Fruit fly (Drosophila melanogaster) whole organism, embryonic: Measurements from ENCODE around the gene CG34296.
A peak's percentile ranks its signal among the peaks of the same experiment; 100 is the strongest.

Experiments
- ATbp ChIP-seq: fragments of 200-800 bp; sonication (Bioruptor generic); optimal IDR thresholded peaks from 2 replicates; lab custom pipeline; 2017; ENCODE audit warnings: missing biosample characterization, mild to moderate bottlenecking, missing genetic modification characterization, missing genetic modification reagents
- CG11723 ChIP-seq: fragments of 200-800 bp; sonication (Bioruptor generic); optimal IDR thresholded peaks from 2 replicates; lab custom pipeline; 2017; ENCODE audit warnings: missing biosample characterization, mild to moderate bottlenecking, missing genetic modification characterization
- CG13287 ChIP-seq: fragments of 200-800 bp; sonication (Bioruptor generic); IDR thresholded peaks from 2 replicates; pipeline ENCODE4 v1.3.6; 2022; ENCODE audit warnings: missing biosample characterization, missing genetic modification characterization; ENCODE audit not compliant: partially characterized antibody
- CG14441 ChIP-seq: fragments of 200-800 bp; sonication (Bioruptor generic); IDR thresholded peaks from 2 replicates; pipeline ENCODE4 v1.3.6; 2022; ENCODE audit warnings: missing biosample characterization, missing genetic modification characterization
- CG14667 ChIP-seq: fragments of 200-800 bp; sonication (Bioruptor generic); IDR thresholded peaks from 2 replicates; pipeline ENCODE4 v1.3.6; 2022; ENCODE audit warnings: missing biosample characterization, missing genetic modification characterization
- CG14710 ChIP-seq: fragments of 200-800 bp; sonication (Bioruptor generic); optimal IDR thresholded peaks from 3 replicates; lab custom pipeline; 2019; ENCODE audit warnings: missing biosample characterization, mild to moderate bottlenecking, missing genetic modification characterization, moderate library complexity
- CG15479 ChIP-seq: fragments of 200-800 bp; sonication (Bioruptor generic); optimal IDR thresholded peaks from 3 replicates; lab custom pipeline; 2019; ENCODE audit warnings: missing biosample characterization, mild to moderate bottlenecking, missing genetic modification characterization, moderate library complexity
- CG17568 ChIP-seq: fragments of 200-800 bp; sonication (Bioruptor generic); optimal IDR thresholded peaks from 2 replicates; lab custom pipeline; 2018; ENCODE audit warnings: missing biosample characterization, mild to moderate bottlenecking, missing genetic modification characterization, moderate library complexity
- CG2199 ChIP-seq: fragments of 200-800 bp; sonication (Bioruptor generic); IDR thresholded peaks from 3 replicates; pipeline ENCODE4 v1.3.6; 2022; ENCODE audit warnings: missing biosample characterization, missing genetic modification characterization
- CG2202 ChIP-seq: fragments of 200-800 bp; sonication (Bioruptor generic); optimal IDR thresholded peaks from 2 replicates; lab custom pipeline; 2018; ENCODE audit warnings: missing biosample characterization, mild to moderate bottlenecking, missing genetic modification characterization
- CG2875 ChIP-seq: fragments of 200-800 bp; sonication (Bioruptor generic); optimal IDR thresholded peaks from 2 replicates; lab custom pipeline; 2017; ENCODE audit warnings: missing biosample characterization, mild to moderate bottlenecking, missing genetic modification characterization, missing genetic modification reagents
- CG3407 ChIP-seq: fragments of 200-800 bp; sonication (Bioruptor generic); optimal IDR thresholded peaks from 2 replicates; lab custom pipeline; 2018; ENCODE audit warnings: missing biosample characterization, mild to moderate bottlenecking, missing genetic modification characterization
- CG34376 ChIP-seq: fragments of 200-800 bp; sonication (Bioruptor generic); optimal IDR thresholded peaks from 2 replicates; lab custom pipeline; 2018; ENCODE audit warnings: missing biosample characterization, mild to moderate bottlenecking, missing genetic modification characterization
- CG4404 ChIP-seq: fragments of 200-800 bp; sonication (Bioruptor generic); IDR thresholded peaks from 2 replicates; pipeline ENCODE4 v1.3.6; 2022; ENCODE audit warnings: missing biosample characterization, missing genetic modification characterization
- CG8281 ChIP-seq: fragments of 200-800 bp; sonication (Bioruptor generic); optimal IDR thresholded peaks from 2 replicates; lab custom pipeline; 2018; ENCODE audit warnings: missing biosample characterization, mild to moderate bottlenecking, missing genetic modification characterization, moderate library complexity
- CG8290 ChIP-seq, 3 experiments: fragments of 200-800 bp; sonication (Bioruptor generic); optimal IDR thresholded peaks; 2 replicates each; lab custom pipeline; 2016 to 2019; ENCODE audit warnings: missing biosample characterization in 3 of 3, missing genetic modification characterization in 3 of 3, mild to moderate bottlenecking in 2 of 3, moderate library complexity in 1 of 3
- CG8478 ChIP-seq: fragments of >200 bp; optimal IDR thresholded peaks from 2 replicates; lab custom pipeline; 2018
- CrebB ChIP-seq: fragments of 200-800 bp; sonication (Bioruptor generic); optimal IDR thresholded peaks from 3 replicates; lab custom pipeline; 2018; ENCODE audit warnings: missing biosample characterization, mild to moderate bottlenecking, missing genetic modification characterization
- Dp ChIP-seq: fragments of 200-800 bp; sonication (Bioruptor generic); optimal IDR thresholded peaks from 2 replicates; lab custom pipeline; 2018; ENCODE audit warnings: missing biosample characterization, mild to moderate bottlenecking, missing genetic modification characterization, moderate library complexity
- Eip74EF ChIP-seq, 2 experiments: fragments of 200-800 bp in 1 of 2; fragments of >200 bp in 1 of 2; sonication (Bioruptor generic) in 1 of 2; optimal IDR thresholded peaks; 2 replicates each; lab custom pipeline; 2017 to 2019; ENCODE audit warnings: missing biosample characterization in 2 of 2, missing genetic modification characterization in 2 of 2, mild to moderate bottlenecking in 1 of 2, moderate library complexity in 1 of 2
- HLH3B ChIP-seq: fragments of 200-800 bp; sonication (Bioruptor generic); IDR thresholded peaks from 2 replicates; pipeline ENCODE4 v1.3.6; 2022; ENCODE audit warnings: missing biosample characterization, missing genetic modification characterization
- HLH4C ChIP-seq: fragments of 200-800 bp; sonication (Bioruptor generic); IDR thresholded peaks from 3 replicates; pipeline ENCODE4 v1.3.6; 2022; ENCODE audit warnings: missing biosample characterization, missing genetic modification characterization; ENCODE audit not compliant: partially characterized antibody
- Hey ChIP-seq: fragments of 200-800 bp; sonication (Bioruptor generic); optimal IDR thresholded peaks from 3 replicates; lab custom pipeline; 2018; ENCODE audit warnings: missing biosample characterization, mild to moderate bottlenecking, missing genetic modification characterization
- Hr3 ChIP-seq: fragments of 200-800 bp; sonication (Bioruptor generic); optimal IDR thresholded peaks from 3 replicates; lab custom pipeline; 2016; ENCODE audit warnings: missing biosample characterization, missing genetic modification characterization
- Hr51 ChIP-seq, 2 experiments: fragments of 200-800 bp; sonication (Bioruptor generic); optimal IDR thresholded peaks; 2 replicates in 1 of 2; 3 replicates in 1 of 2; lab custom pipeline; 2016 to 2018; ENCODE audit warnings: missing biosample characterization in 2 of 2, missing genetic modification characterization in 2 of 2, mild to moderate bottlenecking in 1 of 2, moderate library complexity in 1 of 2
- Mad ChIP-seq: fragments of 200-800 bp; sonication (Bioruptor generic); optimal IDR thresholded peaks from 2 replicates; lab custom pipeline; 2016; ENCODE audit warnings: missing biosample characterization, missing genetic modification characterization
- Med ChIP-seq: fragments of 200-800 bp; sonication (Bioruptor generic); peaks from one replicate; lab custom pipeline; 2016; ENCODE audit warnings: missing biosample characterization, missing genetic modification characterization, mild to moderate bottlenecking, inconsistent platforms, moderate library complexity
- Mrtf ChIP-seq: fragments of 200-800 bp; sonication (Bioruptor generic); IDR thresholded peaks from 3 replicates; pipeline ENCODE4 v1.3.6; 2022; ENCODE audit warnings: missing biosample characterization, missing genetic modification characterization
- Nf-YB ChIP-seq: fragments of 200-800 bp; sonication (Bioruptor generic); optimal IDR thresholded peaks from 3 replicates; lab custom pipeline; 2019; ENCODE audit warnings: missing biosample characterization, mild to moderate bottlenecking, missing genetic modification characterization, moderate library complexity
- Nf-YC ChIP-seq: fragments of 200-800 bp; optimal IDR thresholded peaks from 3 replicates; lab custom pipeline; 2019; ENCODE audit warnings: missing biosample characterization, mild to moderate bottlenecking, missing genetic modification characterization, moderate library complexity
- Opbp ChIP-seq: fragments of 200-800 bp; sonication (Bioruptor generic); IDR thresholded peaks from 3 replicates; pipeline ENCODE4 v1.3.6; 2022; ENCODE audit warnings: missing biosample characterization, missing genetic modification characterization; ENCODE audit not compliant: partially characterized antibody
- Pdp1 ChIP-seq, 2 experiments: fragments of 200-800 bp; sonication (Bioruptor generic); optimal IDR thresholded peaks; 3 replicates each; lab custom pipeline; 2016; ENCODE audit warnings: missing biosample characterization in 2 of 2, missing genetic modification characterization in 2 of 2, mild to moderate bottlenecking in 1 of 2, moderate library complexity in 1 of 2
- Trl ChIP-seq, 3 experiments: fragments of >200 bp in 2 of 3; fragments of 200-800 bp in 1 of 3; sonication (Bioruptor generic) in 1 of 3; optimal IDR thresholded peaks; 2 replicates in 1 of 3; 3 replicates in 2 of 3; lab custom pipeline; 2016 to 2017; ENCODE audit warnings: missing biosample characterization in 1 of 3, missing genetic modification characterization in 1 of 3
- amos ChIP-seq: fragments of 200-800 bp; sonication (Bioruptor generic); IDR thresholded peaks from 2 replicates; pipeline ENCODE4 v1.3.6; 2022; ENCODE audit warnings: missing biosample characterization, missing genetic modification characterization; ENCODE audit not compliant: partially characterized antibody
- gcm ChIP-seq: fragments of 200-800 bp; sonication (Bioruptor generic); optimal IDR thresholded peaks from 2 replicates; lab custom pipeline; 2019; ENCODE audit warnings: missing biosample characterization, mild to moderate bottlenecking, missing genetic modification characterization, moderate library complexity
- her ChIP-seq: fragments of 200-800 bp; sonication (Bioruptor generic); optimal IDR thresholded peaks from 2 replicates; lab custom pipeline; 2016; ENCODE audit warnings: missing biosample characterization, missing genetic modification characterization
- hkb ChIP-seq, 2 experiments: fragments of 200-800 bp in 1 of 2; fragments of >200 bp in 1 of 2; sonication (Bioruptor generic) in 1 of 2; IDR thresholded peaks in 1 of 2; optimal IDR thresholded peaks in 1 of 2; 2 replicates each; pipeline versions ENCODE4 v1.3.6 to Lab custom; 2017 to 2022; ENCODE audit warnings: missing biosample characterization in 1 of 2, missing genetic modification characterization in 1 of 2
- inv ChIP-seq: fragments of 200-800 bp; sonication (Bioruptor generic); IDR thresholded peaks from 2 replicates; pipeline ENCODE4 v1.3.6; 2022; ENCODE audit warnings: missing biosample characterization, missing genetic modification characterization; ENCODE audit not compliant: partially characterized antibody
- kah ChIP-seq: fragments of 200-800 bp; sonication (Bioruptor generic); optimal IDR thresholded peaks from 2 replicates; lab custom pipeline; 2018; ENCODE audit warnings: missing biosample characterization, mild to moderate bottlenecking, missing genetic modification characterization
- kni ChIP-seq: fragments of 200-800 bp; sonication (Bioruptor generic); optimal IDR thresholded peaks from 3 replicates; lab custom pipeline; 2017; ENCODE audit warnings: mild to moderate bottlenecking, missing biosample characterization, missing genetic modification reagents, missing genetic modification characterization
- otp ChIP-seq: fragments of 200-800 bp; sonication (Bioruptor generic); IDR thresholded peaks from 3 replicates; pipeline ENCODE4, ENCODE4 v1.3.6; 2022; ENCODE audit warnings: missing biosample characterization, missing genetic modification characterization
- pros ChIP-seq: fragments of 200-800 bp; sonication (Bioruptor generic); optimal IDR thresholded peaks from 3 replicates; lab custom pipeline; 2019; ENCODE audit warnings: missing biosample characterization, mild to moderate bottlenecking, missing genetic modification characterization, moderate library complexity
- sna ChIP-seq: fragments of 200-800 bp; sonication (Bioruptor generic); IDR thresholded peaks from 2 replicates; pipeline ENCODE4 v1.3.6; 2022; ENCODE audit warnings: missing biosample characterization, missing genetic modification characterization; ENCODE audit not compliant: partially characterized antibody
- twi ChIP-seq: fragments of 200-800 bp; optimal IDR thresholded peaks from 2 replicates; lab custom pipeline; 2019; ENCODE audit warnings: missing biosample characterization, mild to moderate bottlenecking, missing genetic modification characterization, moderate library complexity
- wek ChIP-seq: fragments of 200-800 bp; sonication (Bioruptor generic); optimal IDR thresholded peaks from 3 replicates; lab custom pipeline; 2018; ENCODE audit warnings: missing biosample characterization, mild to moderate bottlenecking, missing genetic modification characterization, moderate library complexity
- z ChIP-seq: fragments of 200-800 bp; sonication (Bioruptor generic); IDR thresholded peaks from 3 replicates; pipeline ENCODE4 v1.3.6; 2022; ENCODE audit warnings: missing biosample characterization, missing genetic modification characterization

The CG34296 gene

DNA sequence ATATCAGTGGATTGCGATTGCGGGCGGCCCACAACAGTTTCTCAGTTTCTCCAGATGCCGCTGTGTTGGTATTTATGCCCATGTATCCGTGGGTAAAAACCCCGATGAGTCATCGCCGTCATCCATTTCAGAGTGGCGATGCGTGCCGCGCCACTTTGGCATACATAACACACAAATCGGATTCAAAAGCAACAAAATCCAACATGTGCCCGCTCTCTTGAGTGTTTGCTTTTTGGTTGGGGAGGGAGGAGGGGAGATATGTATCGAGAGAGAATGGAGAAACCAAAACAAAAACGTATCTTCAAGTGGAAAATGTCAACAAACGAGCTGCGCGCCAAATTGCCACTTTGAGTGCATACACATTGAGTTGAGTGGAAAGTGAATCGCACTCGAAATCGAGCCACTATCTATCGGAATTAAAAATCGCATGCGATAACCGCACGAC, 49.3 kb downstream of the CG34296 start:
- TF ChIP-seq Mrtf = no peak
- no peak for TF ChIP-seq Mad
- TF ChIP-seq kni (GFP tag; lab: Kevin White, UChicago) = peak; percentile 76
- TF ChIP-seq CG2199 (GFP tag; lab: Robert Waterston, UW) = 0 out of 3 replicates have a peak, but pooled peaks have one; percentile 64
- no peak for TF ChIP-seq Nf-YB
- no peak for TF ChIP-seq CG8478 (lab: Kevin White, UChicago)
- TF ChIP-seq CG15479 (GFP tag; lab: Kevin White, UChicago) = peak; percentile 65
- TF ChIP-seq CG17568 (GFP tag; lab: Kevin White, UChicago) = peak; percentile 38
- peak in 1 of 2 experiments; percentile 4 for TF ChIP-seq Hr51 (GFP tag; optimal IDR thresholded peaks at IDR 0.05; lab: Kevin White, UChicago)
- TF ChIP-seq Nf-YC = peak; percentile 6
- no peak for TF ChIP-seq CG8281 (tag; lab: Kevin White, UChicago)
- TF ChIP-seq gcm = peak; percentile 55
- peak; percentile 69; the same call in 1 of the 2 replicates for TF ChIP-seq sna
- peak; percentile 65 for TF ChIP-seq ATbp
- peak; percentile 33; the same call in 1 of the 3 replicates for TF ChIP-seq HLH4C (GFP tag; lab: Robert Waterston, UW)
- peak in 1 of 2 experiments; percentile 88 for TF ChIP-seq Pdp1 (GFP tag; optimal IDR thresholded peaks at IDR 0.05; lab: Kevin White, UChicago)
- peak; percentile 13 for TF ChIP-seq CG2202
- TF ChIP-seq twi (tag; lab: Kevin White, UChicago) = peak; percentile 80
- TF ChIP-seq z (GFP tag; lab: Robert Waterston, UW) = peak; percentile 100
- TF ChIP-seq Hr3 (GFP tag; lab: Kevin White, UChicago) = no peak
- TF ChIP-seq CG11723 (GFP tag; lab: Kevin White, UChicago) = no peak
- TF ChIP-seq CG13287 (GFP tag; lab: Robert Waterston, UW) = peak; percentile 68
- peak; percentile 89 for TF ChIP-seq kah (GFP tag; lab: Kevin White, UChicago)
- TF ChIP-seq Med (GFP tag; lab: Kevin White, UChicago) = peak; percentile 69
- TF ChIP-seq CG3407 (GFP tag; lab: Kevin White, UChicago) = no peak
- TF ChIP-seq Hey (tag; lab: Kevin White, UChicago) = peak; percentile 16
- TF ChIP-seq her (GFP tag; lab: Kevin White, UChicago) = peak; percentile 46
- TF ChIP-seq otp = peak; percentile 9; the same call in 1 of the 3 replicates
- peak; percentile 45 for TF ChIP-seq CG2875 (GFP tag; lab: Kevin White, UChicago)
- TF ChIP-seq CrebB = peak; percentile 53
- no peak for TF ChIP-seq CG8290 (GFP tag; optimal IDR thresholded peaks at IDR 0.05; lab: Kevin White, UChicago)
- peak in 1 of 2 experiments; percentile 61 for TF ChIP-seq CG8290 (tag; optimal IDR thresholded peaks at IDR 0.05; lab: Kevin White, UChicago)
- TF ChIP-seq pros = peak; percentile 63
- no peak for TF ChIP-seq CG14667 (GFP tag; lab: Robert Waterston, UW)
- TF ChIP-seq hkb (optimal IDR thresholded peaks at IDR 0.05; lab: Kevin White, UChicago) = no peak
- TF ChIP-seq hkb (GFP tag; IDR thresholded peaks at IDR 0.05; lab: Robert Waterston, UW) = 0 out of 2 replicates have a peak, but pooled peaks have one; percentile 18
- no peak for TF ChIP-seq CG34376 (GFP tag; lab: Kevin White, UChicago)
- TF ChIP-seq CG14710 (tag; lab: Kevin White, UChicago) = no peak
- peak; percentile 30; the same call in 1 of the 2 replicates for TF ChIP-seq HLH3B (GFP tag; lab: Robert Waterston, UW)
- TF ChIP-seq wek (GFP tag; lab: Kevin White, UChicago) = peak; percentile 83
- no peak for TF ChIP-seq Eip74EF (GFP tag; optimal IDR thresholded peaks at IDR 0.05; lab: Kevin White, UChicago)
- peak; percentile 33; the same call in 1 of the 2 replicates for TF ChIP-seq inv
- peak in 1 of 2 experiments; percentile 96 for TF ChIP-seq Trl (optimal IDR thresholded peaks at IDR 0.05; lab: Kevin White, UChicago)
- no peak for TF ChIP-seq Trl (GFP tag; optimal IDR thresholded peaks at IDR 0.05; lab: Kevin White, UChicago)
- TF ChIP-seq Dp (GFP tag; lab: Kevin White, UChicago) = peak; percentile 57
- TF ChIP-seq amos = peak; percentile 69; the same call in 1 of the 2 replicates
- TF ChIP-seq CG4404 (GFP tag; lab: Robert Waterston, UW) = no peak
- no peak for TF ChIP-seq CG14441
- 0 out of 3 replicates have a peak, but pooled peaks have one; percentile 13 for TF ChIP-seq Opbp (GFP tag; lab: Robert Waterston, UW)
